Worm (Caenorhabditis elegans) whole organism, L2 larva: ENCODE results near the gene F33D4.4.

ENCODE experiments used
- aly-2 ChIP-seq: fragments of 150-350 bp; optimal IDR thresholded peaks from 2 replicates; lab custom pipeline; 2014; ENCODE audit warnings: missing biosample characterization, missing genetic modification characterization
- dmd-4 ChIP-seq: sonication (generic microtip); optimal IDR thresholded peaks from 2 replicates; lab custom pipeline; 2017; ENCODE audit warnings: missing biosample characterization, missing genetic modification characterization
- lin-13 ChIP-seq: fragments of 150-350 bp; optimal IDR thresholded peaks from 2 replicates; lab custom pipeline; 2014; ENCODE audit warnings: missing biosample characterization, missing genetic modification reagents, missing genetic modification characterization
- nhr-11 ChIP-seq: fragments of 150-350 bp; optimal IDR thresholded peaks from 2 replicates; lab custom pipeline; 2014; ENCODE audit warnings: missing biosample characterization, missing genetic modification characterization
- nhr-25 ChIP-seq: fragments of 150-350 bp; sonication (generic microtip); optimal IDR thresholded peaks from 3 replicates; lab custom pipeline; 2014; ENCODE audit warnings: missing biosample characterization, missing genetic modification characterization
- nhr-77 ChIP-seq: fragments of 150-350 bp; optimal IDR thresholded peaks from 2 replicates; lab custom pipeline; 2014; ENCODE audit warnings: missing biosample characterization, missing genetic modification characterization
- skn-1 ChIP-seq: sonication (generic microtip); optimal IDR thresholded peaks from 2 replicates; lab custom pipeline; 2017; ENCODE audit warnings: missing biosample characterization, missing genetic modification characterization
- unc-39 ChIP-seq: fragments of 150-350 bp; optimal IDR thresholded peaks from 2 replicates; lab custom pipeline; 2014; ENCODE audit warnings: missing biosample characterization, missing genetic modification characterization

DNA sequence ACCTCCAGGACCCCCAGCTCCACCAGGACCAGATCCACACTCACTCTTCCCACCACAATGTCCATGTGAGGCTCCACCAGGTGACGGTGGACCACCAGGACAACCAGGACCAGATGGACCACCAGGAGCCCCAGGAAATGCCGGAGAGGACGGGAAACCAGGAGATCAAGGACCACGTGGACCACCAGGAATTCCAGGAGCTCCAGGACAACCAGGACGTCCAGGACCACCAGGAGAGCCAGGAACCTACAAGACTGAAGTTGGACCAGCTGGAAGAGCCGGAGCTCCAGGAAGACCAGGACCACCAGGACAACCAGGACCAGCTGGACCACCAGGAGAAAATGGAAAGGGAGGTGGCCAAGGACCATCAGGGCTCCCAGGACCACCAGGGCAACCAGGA is 47.4 kb upstream of the F33D4.4 start:
- TF ChIP-seq dmd-4 (tag; lab: Kevin White, UChicago) (no peak), nhr-25 (no peak), skn-1 (no peak), unc-39 (tag; lab: Kevin White, UChicago) (no peak), lin-13 (GFP tag; lab: Kevin White, UChicago) (no peak), nhr-77 (tag; lab: Kevin White, UChicago) (no peak), nhr-11 (no peak), aly-2 (tag; lab: Kevin White, UChicago) (no peak)
